Fruit fly (Drosophila melanogaster): Measurements from ENCODE around the gene CG4194.

CG4194 gene

dm6 chrX:2076412-2077357 lies 8.3 kb downstream of the CG4194 start, which contains the start of gene CG4025:
TSS of gene CG4025 (plus strand) at chrX:2076966.
- TF ChIP-seq CG17806 (tag; optimal IDR thresholded peaks at IDR 0.05) (no peak), gl (tag; optimal IDR thresholded peaks at IDR 0.05) (no peak), CG4496 (GFP tag; IDR thresholded peaks at IDR 0.05) (no peak), CG32121 (GFP tag; IDR thresholded peaks at IDR 0.05) (no peak), fd96Ca (GFP tag; IDR thresholded peaks at IDR 0.05) (no peak), CG13204 (GFP tag; optimal IDR thresholded peaks at IDR 0.05) (no peak), Pif1B (GFP tag; optimal IDR thresholded peaks at IDR 0.05) (no peak), Snoo (tag; optimal IDR thresholded peaks at IDR 0.05) (no peak), Pif1A (GFP tag; optimal IDR thresholded peaks at IDR 0.05) (no peak), CG10348 (GFP tag; IDR thresholded peaks at IDR 0.05) (no peak), D1 (tag; optimal IDR thresholded peaks at IDR 0.05) (no peak), CG9948 (tag; optimal IDR thresholded peaks at IDR 0.05) (no peak), CG34367 (tag; optimal IDR thresholded peaks at IDR 0.05) (no peak), EcR (GFP tag; optimal IDR thresholded peaks at IDR 0.05) (no peak), CG8159 (tag; optimal IDR thresholded peaks at IDR 0.05) (no peak), CG15710 (tag; optimal IDR thresholded peaks at IDR 0.05) (no peak), rn (GFP tag; IDR thresholded peaks at IDR 0.05) (no peak), CG14655 (GFP tag; optimal IDR thresholded peaks at IDR 0.05) (no peak), CG12605 (GFP tag; IDR thresholded peaks at IDR 0.05) (no peak)

dm6 chrX:2080367-2080927 lies 12.1 kb downstream of the CG4194 start, which contains the start of the genes CG16903 and Unc-76:
TSS of gene CG16903 (minus strand) at chrX:2080405.
TSS of gene Unc-76 (plus strand) at chrX:2080610.
- TF ChIP-seq Ets98B (GFP tag; IDR thresholded peaks at IDR 0.05): no peak
- no peak for TF ChIP-seq Pif1B (GFP tag; optimal IDR thresholded peaks at IDR 0.05)
- peak; percentile 31 for TF ChIP-seq EcR (GFP tag; optimal IDR thresholded peaks at IDR 0.05)
- TF ChIP-seq CG13204 (GFP tag; optimal IDR thresholded peaks at IDR 0.05): peak; percentile 21
- TF ChIP-seq CG12605 (GFP tag; IDR thresholded peaks at IDR 0.05): no peak
- no peak for TF ChIP-seq fd96Ca (GFP tag; IDR thresholded peaks at IDR 0.05)
- no peak for TF ChIP-seq Pif1A (GFP tag; optimal IDR thresholded peaks at IDR 0.05)
- no peak for TF ChIP-seq CG8301 (tag; optimal IDR thresholded peaks at IDR 0.05)
- TF ChIP-seq CG8159 (tag; optimal IDR thresholded peaks at IDR 0.05): no peak
- TF ChIP-seq CG9948 (tag; optimal IDR thresholded peaks at IDR 0.05): no peak
- no peak for TF ChIP-seq CG4496 (GFP tag; IDR thresholded peaks at IDR 0.05)
- no peak for TF ChIP-seq CG32121 (GFP tag; IDR thresholded peaks at IDR 0.05)
- TF ChIP-seq CG34367 (tag; optimal IDR thresholded peaks at IDR 0.05): no peak
- TF ChIP-seq CG14655 (GFP tag; optimal IDR thresholded peaks at IDR 0.05): no peak
- TF ChIP-seq CG17806 (tag; optimal IDR thresholded peaks at IDR 0.05): no peak
- no peak for TF ChIP-seq gl (tag; optimal IDR thresholded peaks at IDR 0.05)
- TF ChIP-seq Snoo (tag; optimal IDR thresholded peaks at IDR 0.05): peak; percentile 41
- no peak for TF ChIP-seq D1 (tag; optimal IDR thresholded peaks at IDR 0.05)
- TF ChIP-seq CG15710 (tag; optimal IDR thresholded peaks at IDR 0.05): peak; percentile 9
- TF ChIP-seq CG10348 (GFP tag; IDR thresholded peaks at IDR 0.05): no peak
- TF ChIP-seq rn (GFP tag; IDR thresholded peaks at IDR 0.05): no peak

- no peak for TF ChIP-seq rn (GFP tag; IDR thresholded peaks at IDR 0.05)
- TF ChIP-seq CG14655 (GFP tag; optimal IDR thresholded peaks at IDR 0.05): no peak
- TF ChIP-seq Snoo (tag; optimal IDR thresholded peaks at IDR 0.05): no peak
- TF ChIP-seq EcR (GFP tag; optimal IDR thresholded peaks at IDR 0.05): no peak
- TF ChIP-seq CG9948 (tag; optimal IDR thresholded peaks at IDR 0.05): no peak
- no peak for TF ChIP-seq CG10348 (GFP tag; IDR thresholded peaks at IDR 0.05)
- TF ChIP-seq gl (tag; optimal IDR thresholded peaks at IDR 0.05): no peak
- TF ChIP-seq Pif1B (GFP tag; optimal IDR thresholded peaks at IDR 0.05): no peak
- no peak for TF ChIP-seq CG13204 (GFP tag; optimal IDR thresholded peaks at IDR 0.05)
- TF ChIP-seq CG8159 (tag; optimal IDR thresholded peaks at IDR 0.05): no peak
- no peak for TF ChIP-seq CG34367 (tag; optimal IDR thresholded peaks at IDR 0.05)
- TF ChIP-seq CG8301 (tag; optimal IDR thresholded peaks at IDR 0.05): no peak
Observed at dm6 chrX:2081848-2082365, 13.5 kb downstream of the CG4194 start.

DNA sequence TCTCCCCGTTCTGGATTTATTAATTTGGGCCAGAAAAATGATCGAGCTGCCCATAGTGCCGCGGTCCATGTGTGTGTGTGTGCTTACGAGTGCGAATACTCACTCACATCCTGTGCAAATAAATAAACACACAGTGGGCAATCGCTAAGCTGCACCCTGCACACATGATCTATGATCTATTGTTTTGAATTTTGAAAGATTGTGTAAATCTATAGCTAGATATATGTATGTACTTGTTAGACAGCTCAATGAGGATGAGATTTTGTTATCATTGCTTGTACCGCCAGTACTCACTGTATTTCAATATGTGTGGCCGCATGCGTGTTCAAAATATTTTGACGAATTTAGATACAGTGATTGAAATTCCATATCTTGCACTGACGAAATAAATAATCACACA lies 14.7 kb downstream of the CG4194 start:
- peak; percentile 82 for TF ChIP-seq Pif1B (GFP tag; optimal IDR thresholded peaks at IDR 0.05)
- peak; percentile 78 for TF ChIP-seq Snoo (tag; optimal IDR thresholded peaks at IDR 0.05)
- peak; percentile 95 for TF ChIP-seq CG4496 (GFP tag; IDR thresholded peaks at IDR 0.05)
- no peak for TF ChIP-seq CG14655 (GFP tag; optimal IDR thresholded peaks at IDR 0.05)
- peak; percentile 82 for TF ChIP-seq rn (GFP tag; IDR thresholded peaks at IDR 0.05)
- TF ChIP-seq CG12605 (GFP tag; IDR thresholded peaks at IDR 0.05): peak; percentile 84
- TF ChIP-seq Ets98B (GFP tag; IDR thresholded peaks at IDR 0.05): peak; percentile 93
- peak; percentile 7 for TF ChIP-seq CG13204 (GFP tag; optimal IDR thresholded peaks at IDR 0.05)
- TF ChIP-seq CG8159 (tag; optimal IDR thresholded peaks at IDR 0.05): peak; percentile 89
- TF ChIP-seq fd96Ca (GFP tag; IDR thresholded peaks at IDR 0.05): peak; percentile 95
- peak; percentile 85 for TF ChIP-seq Pif1A (GFP tag; optimal IDR thresholded peaks at IDR 0.05)
- TF ChIP-seq CG17806 (tag; optimal IDR thresholded peaks at IDR 0.05): peak; percentile 89
- peak; percentile 86 for TF ChIP-seq CG9948 (tag; optimal IDR thresholded peaks at IDR 0.05)
- TF ChIP-seq gl (tag; optimal IDR thresholded peaks at IDR 0.05): peak; percentile 76
- no peak for TF ChIP-seq D1 (tag; optimal IDR thresholded peaks at IDR 0.05)
- peak; percentile 91 for TF ChIP-seq CG34367 (tag; optimal IDR thresholded peaks at IDR 0.05)
- TF ChIP-seq EcR (GFP tag; optimal IDR thresholded peaks at IDR 0.05): no peak
- TF ChIP-seq CG32121 (GFP tag; IDR thresholded peaks at IDR 0.05): peak; percentile 92
- peak; percentile 87 for TF ChIP-seq CG8301 (tag; optimal IDR thresholded peaks at IDR 0.05)
- peak; percentile 88 for TF ChIP-seq CG15710 (tag; optimal IDR thresholded peaks at IDR 0.05)
- TF ChIP-seq CG10348 (GFP tag; IDR thresholded peaks at IDR 0.05): peak; percentile 86

All from whole organism, pupa.